Worm (Caenorhabditis elegans) whole organism, L1 larva: ENCODE data around the gene ncr-2.

Experiments
- fos-1 ChIP-seq: fragments of 150-350 bp; optimal IDR thresholded peaks from 2 replicates; lab custom pipeline; 2014; ENCODE audit warnings: missing biosample characterization, missing genetic modification characterization
- lin-35 ChIP-seq, 2 experiments: fragments of 150-350 bp; optimal IDR thresholded peaks; 2 replicates each; lab custom pipeline; 2014; ENCODE audit warnings: missing biosample characterization in 2 of 2, missing genetic modification characterization in 2 of 2, missing genetic modification reagents in 2 of 2
- nhr-28 ChIP-seq: fragments of 150-350 bp; optimal IDR thresholded peaks from 2 replicates; lab custom pipeline; 2014; ENCODE audit warnings: missing biosample characterization, missing genetic modification characterization

ce11 chrIII:8286824-8287223, 28.7 kb downstream of the ncr-2 start:
- TF ChIP-seq nhr-28 (tag; lab: Kevin White, UChicago) (no peak), lin-35 (GFP tag; optimal IDR thresholded peaks at IDR 0.05; lab: Kevin White, UChicago) (no peak), fos-1 (no peak)
